Fruit fly (Drosophila melanogaster) whole organism, embryonic: Measurements from ENCODE around the gene Ufsp2.

Experiments used
- CG11456 ChIP-seq: fragments of 200-800 bp; sonication (Bioruptor generic); IDR thresholded peaks from 3 replicates; pipeline ENCODE4 v1.3.6; 2022; ENCODE audit warnings: missing biosample characterization, missing genetic modification characterization
- CG14860 ChIP-seq: fragments of 200-800 bp; sonication (Bioruptor generic); IDR thresholded peaks from 3 replicates; pipeline ENCODE4 v1.3.6; 2022; ENCODE audit warnings: missing biosample characterization, missing genetic modification characterization; ENCODE audit not compliant: partially characterized antibody
- CG14965 ChIP-seq: fragments of 200-800 bp; sonication (Bioruptor generic); optimal IDR thresholded peaks from 2 replicates; lab custom pipeline; 2016; ENCODE audit warnings: missing biosample characterization, missing genetic modification characterization, borderline replicate concordance
- CG1647 ChIP-seq: fragments of 200-800 bp; sonication (Bioruptor generic); optimal IDR thresholded peaks from 3 replicates; lab custom pipeline; 2016; ENCODE audit warnings: missing biosample characterization, missing genetic modification characterization
- CG17328 ChIP-seq: fragments of 200-800 bp; sonication (Bioruptor generic); IDR thresholded peaks from 2 replicates; pipeline ENCODE4 v1.3.6; 2022; ENCODE audit warnings: missing biosample characterization, missing genetic modification characterization
- CG17568 ChIP-seq: fragments of 200-800 bp; sonication (Bioruptor generic); optimal IDR thresholded peaks from 2 replicates; lab custom pipeline; 2018; ENCODE audit warnings: missing biosample characterization, mild to moderate bottlenecking, missing genetic modification characterization, moderate library complexity
- CG18262 ChIP-seq: fragments of 200-800 bp; optimal IDR thresholded peaks from 3 replicates; lab custom pipeline; 2019; ENCODE audit warnings: missing biosample characterization, mild to moderate bottlenecking, missing genetic modification characterization, moderate library complexity
- CG30403 ChIP-seq: fragments of 200-800 bp; sonication (Bioruptor generic); optimal IDR thresholded peaks from 3 replicates; lab custom pipeline; 2016; ENCODE audit warnings: missing biosample characterization, missing genetic modification characterization
- CG3163 ChIP-seq: fragments of 200-800 bp; sonication (Bioruptor generic); optimal IDR thresholded peaks from 3 replicates; lab custom pipeline; 2016; ENCODE audit warnings: missing biosample characterization, missing genetic modification characterization
- CG34224 ChIP-seq: fragments of 200-800 bp; sonication (Bioruptor generic); IDR thresholded peaks from 3 replicates; pipeline ENCODE4 v1.3.6; 2022; ENCODE audit warnings: missing biosample characterization, missing genetic modification characterization; ENCODE audit not compliant: partially characterized antibody
- CG34422 ChIP-seq: fragments of 200-800 bp; sonication (Bioruptor generic); IDR thresholded peaks from 3 replicates; pipeline ENCODE4 v1.3.6; 2022; ENCODE audit warnings: missing biosample characterization, missing genetic modification characterization
- CG6689 ChIP-seq: fragments of 200-800 bp; sonication (Bioruptor generic); IDR thresholded peaks from 2 replicates; pipeline ENCODE4 v1.3.6; 2022; ENCODE audit warnings: missing biosample characterization, missing genetic modification characterization
- CG7839 ChIP-seq: fragments of 200-800 bp; sonication (Bioruptor generic); optimal IDR thresholded peaks from 3 replicates; lab custom pipeline; 2018; ENCODE audit warnings: missing biosample characterization, mild to moderate bottlenecking, missing genetic modification characterization, moderate library complexity
- CG8478 ChIP-seq: fragments of >200 bp; optimal IDR thresholded peaks from 2 replicates; lab custom pipeline; 2018
- CG9876 ChIP-seq: fragments of 200-800 bp; sonication (Bioruptor generic); optimal IDR thresholded peaks from 2 replicates; lab custom pipeline; 2016; ENCODE audit warnings: missing biosample characterization, missing genetic modification characterization
- CHES-1-like ChIP-seq: fragments of 200-800 bp; sonication (Bioruptor generic); optimal IDR thresholded peaks from 2 replicates; lab custom pipeline; 2016; ENCODE audit warnings: missing biosample characterization, missing genetic modification characterization
- CoRest ChIP-seq: fragments of 200-800 bp; sonication (Bioruptor generic); optimal IDR thresholded peaks from 3 replicates; lab custom pipeline; 2018; ENCODE audit warnings: missing biosample characterization, mild to moderate bottlenecking, missing genetic modification characterization, moderate library complexity
- Dad ChIP-seq: fragments of 200-800 bp; sonication (Bioruptor generic); optimal IDR thresholded peaks from 3 replicates; lab custom pipeline; 2016; ENCODE audit warnings: missing biosample characterization, missing genetic modification characterization
- Doc3 ChIP-seq: fragments of 200-800 bp; sonication (Bioruptor generic); IDR thresholded peaks from 3 replicates; pipeline ENCODE4 v1.3.6; 2022; ENCODE audit warnings: missing biosample characterization, missing genetic modification characterization; ENCODE audit not compliant: partially characterized antibody
- Eip74EF ChIP-seq, 2 experiments: fragments of 200-800 bp in 1 of 2; fragments of >200 bp in 1 of 2; sonication (Bioruptor generic) in 1 of 2; optimal IDR thresholded peaks; 2 replicates each; lab custom pipeline; 2017 to 2019; ENCODE audit warnings: missing biosample characterization in 2 of 2, missing genetic modification characterization in 2 of 2, mild to moderate bottlenecking in 1 of 2, moderate library complexity in 1 of 2
- Elba2 ChIP-seq: fragments of 200-800 bp; sonication (Bioruptor generic); optimal IDR thresholded peaks from 3 replicates; lab custom pipeline; 2016; ENCODE audit warnings: missing biosample characterization, missing genetic modification characterization
- Fer2 ChIP-seq: fragments of 200-800 bp; sonication (Bioruptor generic); optimal IDR thresholded peaks from 2 replicates; lab custom pipeline; 2018; ENCODE audit warnings: missing biosample characterization, mild to moderate bottlenecking, missing genetic modification characterization, moderate library complexity
- Hmx ChIP-seq: fragments of 200-800 bp; sonication (Bioruptor generic); optimal IDR thresholded peaks from 2 replicates; lab custom pipeline; 2016; ENCODE audit warnings: missing biosample characterization, missing genetic modification characterization
- Lpt ChIP-seq: fragments of >200 bp; optimal IDR thresholded peaks from 2 replicates; lab custom pipeline; 2018; ENCODE audit warnings: missing biosample characterization, missing genetic modification characterization
- Mad ChIP-seq: fragments of 200-800 bp; sonication (Bioruptor generic); optimal IDR thresholded peaks from 2 replicates; lab custom pipeline; 2016; ENCODE audit warnings: missing biosample characterization, missing genetic modification characterization
- NC2β ChIP-seq: fragments of 200-800 bp; sonication (Bioruptor generic); optimal IDR thresholded peaks from 2 replicates; lab custom pipeline; 2016; ENCODE audit warnings: missing biosample characterization, missing genetic modification characterization
- NFAT ChIP-seq: fragments of 200-800 bp; sonication (Bioruptor generic); IDR thresholded peaks from 2 replicates; pipeline ENCODE4 v1.3.6; 2022; ENCODE audit warnings: missing biosample characterization, missing genetic modification characterization
- Nf-YA ChIP-seq: fragments of 200-800 bp; sonication (Bioruptor generic); IDR thresholded peaks from 2 replicates; pipeline ENCODE4 v1.3.6; 2022; ENCODE audit warnings: missing biosample characterization, missing genetic modification characterization
- Sox102F ChIP-seq: fragments of 200-800 bp; sonication (Bioruptor generic); optimal IDR thresholded peaks from 2 replicates; lab custom pipeline; 2018; ENCODE audit warnings: missing biosample characterization, mild to moderate bottlenecking, missing genetic modification characterization, moderate library complexity
- Trl ChIP-seq, 3 experiments: fragments of >200 bp in 2 of 3; fragments of 200-800 bp in 1 of 3; sonication (Bioruptor generic) in 1 of 3; optimal IDR thresholded peaks; 2 replicates in 1 of 3; 3 replicates in 2 of 3; lab custom pipeline; 2016 to 2017; ENCODE audit warnings: missing biosample characterization in 1 of 3, missing genetic modification characterization in 1 of 3
- Xrp1 ChIP-seq: fragments of 200-800 bp; sonication (Bioruptor generic); IDR thresholded peaks from 2 replicates; pipeline ENCODE4 v1.3.6; 2022; ENCODE audit warnings: missing biosample characterization, missing genetic modification characterization
- amos ChIP-seq: fragments of 200-800 bp; sonication (Bioruptor generic); IDR thresholded peaks from 2 replicates; pipeline ENCODE4 v1.3.6; 2022; ENCODE audit warnings: missing biosample characterization, missing genetic modification characterization; ENCODE audit not compliant: partially characterized antibody
- cg ChIP-seq: fragments of 200-800 bp; sonication (Bioruptor generic); optimal IDR thresholded peaks from 3 replicates; lab custom pipeline; 2019; ENCODE audit warnings: missing biosample characterization, mild to moderate bottlenecking, missing genetic modification characterization, moderate library complexity
- crp ChIP-seq, 2 experiments: fragments of 200-800 bp; sonication (Bioruptor generic); optimal IDR thresholded peaks; 2 replicates in 1 of 2; 3 replicates in 1 of 2; lab custom pipeline; 2017; ENCODE audit warnings: missing biosample characterization in 2 of 2, missing genetic modification characterization in 2 of 2, mild to moderate bottlenecking in 1 of 2, moderate library complexity in 1 of 2
- fd3F ChIP-seq: fragments of 200-800 bp; sonication (Bioruptor generic); optimal IDR thresholded peaks from 2 replicates; lab custom pipeline; 2018; ENCODE audit warnings: missing biosample characterization, mild to moderate bottlenecking, missing genetic modification characterization, moderate library complexity
- fd96Cb ChIP-seq: fragments of 200-800 bp; sonication (Bioruptor generic); optimal IDR thresholded peaks from 2 replicates; lab custom pipeline; 2018; ENCODE audit warnings: missing biosample characterization, mild to moderate bottlenecking, missing genetic modification characterization, moderate library complexity
- jing ChIP-seq: fragments of 200-800 bp; sonication (Bioruptor generic); optimal IDR thresholded peaks from 2 replicates; lab custom pipeline; 2018; ENCODE audit warnings: missing biosample characterization, mild to moderate bottlenecking, missing genetic modification characterization
- ken ChIP-seq: fragments of 200-800 bp; sonication (Bioruptor generic); IDR thresholded peaks from 3 replicates; pipeline ENCODE4 v1.3.6; 2022; ENCODE audit warnings: missing biosample characterization, missing genetic modification characterization
- lola ChIP-seq, 3 experiments: fragments of >200 bp in 2 of 3; fragments of 200-800 bp in 1 of 3; sonication (Bioruptor generic) in 1 of 3; optimal IDR thresholded peaks; 2 replicates each; lab custom pipeline; 2017 to 2019; ENCODE audit warnings: missing biosample characterization in 3 of 3, missing genetic modification characterization in 3 of 3, mild to moderate bottlenecking in 1 of 3, moderate library complexity in 1 of 3
- nmo ChIP-seq: fragments of 200-800 bp; sonication (Bioruptor generic); optimal IDR thresholded peaks from 2 replicates; lab custom pipeline; 2018; ENCODE audit warnings: missing biosample characterization, mild to moderate bottlenecking, missing genetic modification characterization, moderate library complexity
- pan ChIP-seq, 4 experiments: fragments of >200 bp in 3 of 4; fragments of 200-800 bp in 1 of 4; sonication (Bioruptor generic) in 1 of 4; optimal IDR thresholded peaks in 3 of 4; IDR thresholded peaks in 1 of 4; 2 replicates each; pipeline versions ENCODE4 v1.3.6 to Lab custom; 2017 to 2022; ENCODE audit warnings: missing biosample characterization in 2 of 4, missing genetic modification characterization in 2 of 4, mixed read lengths in 1 of 4
- pb ChIP-seq: fragments of 200-800 bp; sonication (Bioruptor generic); optimal IDR thresholded peaks from 3 replicates; lab custom pipeline; 2016; ENCODE audit warnings: missing biosample characterization, missing genetic modification characterization
- sd ChIP-seq: fragments of 200-800 bp; sonication (Bioruptor generic); optimal IDR thresholded peaks from 3 replicates; lab custom pipeline; 2018; ENCODE audit warnings: missing biosample characterization, mild to moderate bottlenecking, missing genetic modification characterization, moderate library complexity
- stc ChIP-seq: fragments of 200-800 bp; sonication (Bioruptor generic); IDR thresholded peaks from 2 replicates; pipeline ENCODE4 v1.3.6; 2022; ENCODE audit warnings: missing biosample characterization, missing genetic modification characterization
- trh ChIP-seq: fragments of 200-800 bp; sonication (Bioruptor generic); optimal IDR thresholded peaks from 2 replicates; lab custom pipeline; 2016; ENCODE audit warnings: missing biosample characterization, missing genetic modification characterization
- vfl ChIP-seq: fragments of 200-800 bp; sonication (Bioruptor generic); optimal IDR thresholded peaks from 2 replicates; lab custom pipeline; 2016; ENCODE audit warnings: missing biosample characterization, missing genetic modification characterization
- wor ChIP-seq: fragments of 200-800 bp; sonication (Bioruptor generic); IDR thresholded peaks from 2 replicates; pipeline ENCODE4 v1.3.6; 2022; ENCODE audit warnings: missing biosample characterization, missing genetic modification characterization
- zf30C ChIP-seq: fragments of 200-800 bp; sonication (Bioruptor generic); optimal IDR thresholded peaks from 3 replicates; lab custom pipeline; 2018; ENCODE audit warnings: missing biosample characterization, mild to moderate bottlenecking, missing genetic modification characterization
- zfh1 ChIP-seq: fragments of 200-800 bp; sonication (Bioruptor generic); IDR thresholded peaks from 3 replicates; pipeline ENCODE4 v1.3.6; 2022; ENCODE audit warnings: missing biosample characterization, missing genetic modification characterization

Gene Ufsp2

DNA sequence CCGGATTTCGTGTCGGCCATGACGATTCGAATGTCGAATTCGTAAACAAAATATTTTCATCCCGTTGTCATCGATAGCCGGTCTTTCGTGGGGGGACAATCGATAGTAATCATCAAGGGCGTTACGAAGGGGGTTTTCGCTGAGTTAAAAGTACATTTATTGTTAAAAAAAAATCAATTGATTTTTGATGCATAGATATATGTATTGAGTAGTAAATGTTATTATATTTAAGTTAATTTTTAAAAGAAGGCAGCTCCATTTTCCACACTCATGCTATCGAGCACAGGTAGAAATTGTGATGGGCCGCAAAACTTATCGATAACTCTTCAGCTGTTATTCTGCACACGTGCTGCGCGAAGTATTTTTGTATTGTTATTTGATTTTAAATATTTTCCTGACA lies 4.1 kb downstream of the Ufsp2 start, which contains the start of the genes mrn and CG12301 (continued):
- TF ChIP-seq CG17568 (GFP tag; lab: Kevin White, UChicago) (no peak), jing (GFP tag; lab: Kevin White, UChicago) (no peak), CG14860 (peak; percentile 95), Xrp1 (GFP tag; lab: Robert Waterston, UW) (peak; percentile 94), CG6689 (peak; percentile 74), pan (optimal IDR thresholded peaks at IDR 0.05; lab: Kevin White, UChicago) (no peak), pan (GFP tag; optimal IDR thresholded peaks at IDR 0.05 in 1 of 2, IDR thresholded peaks at IDR 0.05 in 1 of 2) (peak in 1 of 2 experiments; percentile 96), Elba2 (GFP tag; lab: Kevin White, UChicago) (no peak), CG8478 (no peak), zf30C (no peak), Dad (peak; percentile 61), Sox102F (no peak), vfl (GFP tag; lab: Kevin White, UChicago) (peak; percentile 79), sd (tag; lab: Kevin White, UChicago) (peak; percentile 91), Eip74EF (GFP tag; optimal IDR thresholded peaks at IDR 0.05; lab: Kevin White, UChicago) (no peak), crp (GFP tag; optimal IDR thresholded peaks at IDR 0.05; lab: Kevin White, UChicago) (peak; percentile 49 to 89), Nf-YA (no peak), NC2β (GFP tag; lab: Kevin White, UChicago) (peak; percentile 33), NFAT (GFP tag; lab: Robert Waterston, UW) (peak; percentile 88), Lpt (no peak), CG30403 (GFP tag; lab: Kevin White, UChicago) (peak; percentile 87), Hmx (GFP tag; lab: Kevin White, UChicago) (no peak), Mad (GFP tag; lab: Kevin White, UChicago) (peak; percentile 70), Doc3 (GFP tag; lab: Robert Waterston, UW) (peak; percentile 94), nmo (GFP tag; lab: Kevin White, UChicago) (peak; percentile 86), CG18262 (peak; percentile 83), CG3163 (GFP tag; lab: Kevin White, UChicago) (no peak), CG11456 (GFP tag; lab: Robert Waterston, UW) (peak; percentile 91), CG34422 (GFP tag; lab: Robert Waterston, UW) (peak; percentile 98), trh (GFP tag; lab: Kevin White, UChicago) (peak; percentile 24), CG34224 (GFP tag; lab: Robert Waterston, UW) (peak; percentile 95), zfh1 (peak; percentile 95), wor (GFP tag; lab: Robert Waterston, UW) (peak; percentile 33; the same call in 1 of the 2 replicates), fd96Cb (tag; lab: Kevin White, UChicago) (peak; percentile 52), lola (GFP tag; optimal IDR thresholded peaks at IDR 0.05; lab: Kevin White, UChicago) (peak in 1 of 3 experiments; percentile 48), CHES-1-like (GFP tag; lab: Kevin White, UChicago) (peak; percentile 59), CG7839 (tag; lab: Kevin White, UChicago) (no peak), CG14965 (GFP tag; lab: Kevin White, UChicago) (no peak), stc (GFP tag; lab: Robert Waterston, UW) (peak; percentile 90), CG1647 (peak; percentile 42), amos (GFP tag; lab: Robert Waterston, UW) (peak; percentile 85), CG9876 (GFP tag; lab: Kevin White, UChicago) (no peak), CoRest (tag; lab: Kevin White, UChicago) (no peak), Fer2 (no peak), pb (GFP tag; lab: Kevin White, UChicago) (no peak), ken (GFP tag; lab: Robert Waterston, UW) (peak; percentile 77; the same call in 2 of the 3 replicates), fd3F (GFP tag; lab: Kevin White, UChicago) (peak; percentile 50), Trl (optimal IDR thresholded peaks at IDR 0.05; lab: Kevin White, UChicago) (no peak), Trl (GFP tag; optimal IDR thresholded peaks at IDR 0.05; lab: Kevin White, UChicago) (peak; percentile 46), cg (GFP tag; lab: Kevin White, UChicago) (no peak), CG17328 (GFP tag; lab: Robert Waterston, UW) (peak; percentile 56; the same call in 1 of the 2 replicates)
